Fruit fly (Drosophila melanogaster) whole organism, adult: ENCODE data around the gene CG8907.

ENCODE experiments used
- CG11617 ChIP-seq: fragments of 200-800 bp; sonication (Bioruptor generic); optimal IDR thresholded peaks from 2 replicates; lab custom pipeline; 2017; ENCODE audit warnings: mild to moderate bottlenecking, missing biosample characterization, missing genetic modification reagents, missing genetic modification characterization
- CG12768 ChIP-seq: fragments of 200-800 bp; sonication (Bioruptor generic); optimal IDR thresholded peaks from 2 replicates; lab custom pipeline; 2017; ENCODE audit warnings: missing biosample characterization, missing genetic modification characterization, mild to moderate bottlenecking, moderate library complexity, missing genetic modification reagents
- CG5204 ChIP-seq: fragments of 200-800 bp; sonication (Bioruptor generic); optimal IDR thresholded peaks from 2 replicates; lab custom pipeline; 2016; ENCODE audit warnings: missing biosample characterization, missing genetic modification characterization
- CG7045 ChIP-seq: fragments of 200-800 bp; sonication (Bioruptor generic); optimal IDR thresholded peaks from 2 replicates; lab custom pipeline; 2017; ENCODE audit warnings: missing biosample characterization, mild to moderate bottlenecking, missing genetic modification characterization
- CG7101 ChIP-seq: fragments of 200-800 bp; sonication (Bioruptor generic); optimal IDR thresholded peaks from 2 replicates; lab custom pipeline; 2018; ENCODE audit warnings: missing biosample characterization, mild to moderate bottlenecking, missing genetic modification characterization, moderate library complexity
- Crg-1 ChIP-seq: fragments of 200-800 bp; sonication (Bioruptor generic); optimal IDR thresholded peaks from 2 replicates; lab custom pipeline; 2016; ENCODE audit warnings: missing biosample characterization, missing genetic modification characterization
- Hr96 ChIP-seq: fragments of 200-800 bp; sonication (Bioruptor generic); optimal IDR thresholded peaks from 2 replicates; lab custom pipeline; 2016; ENCODE audit warnings: missing biosample characterization, missing genetic modification characterization
- Mnt ChIP-seq: fragments of 200-800 bp; sonication (Bioruptor generic); optimal IDR thresholded peaks from 2 replicates; lab custom pipeline; 2016; ENCODE audit warnings: missing biosample characterization, mild to moderate bottlenecking, missing genetic modification characterization
- bab1 ChIP-seq: fragments of 200-800 bp; sonication (Bioruptor generic); optimal IDR thresholded peaks from 3 replicates; lab custom pipeline; 2019; ENCODE audit warnings: missing biosample characterization, mild to moderate bottlenecking, missing genetic modification characterization, moderate library complexity
- cic ChIP-seq: fragments of 200-800 bp; sonication (Bioruptor generic); optimal IDR thresholded peaks from 2 replicates; lab custom pipeline; 2017; ENCODE audit warnings: missing biosample characterization, mild to moderate bottlenecking, missing genetic modification characterization, moderate library complexity
- cnc ChIP-seq, 2 experiments: fragments of >200 bp; optimal IDR thresholded peaks; 2 replicates each; lab custom pipeline; 2017
- kay ChIP-seq: fragments of 200-800 bp; sonication (Bioruptor generic); peaks from one replicate; lab custom pipeline; 2016; ENCODE audit warnings: missing biosample characterization, missing genetic modification characterization, borderline replicate concordance
- ovo ChIP-seq: fragments of 200-800 bp; sonication (Bioruptor generic); optimal IDR thresholded peaks from 2 replicates; lab custom pipeline; 2016; ENCODE audit warnings: missing biosample characterization, missing genetic modification characterization
- tj ChIP-seq: fragments of 200-800 bp; sonication (Bioruptor generic); optimal IDR thresholded peaks from 3 replicates; lab custom pipeline; 2017; ENCODE audit warnings: missing biosample characterization, mild to moderate bottlenecking, missing genetic modification characterization, moderate library complexity

DNA sequence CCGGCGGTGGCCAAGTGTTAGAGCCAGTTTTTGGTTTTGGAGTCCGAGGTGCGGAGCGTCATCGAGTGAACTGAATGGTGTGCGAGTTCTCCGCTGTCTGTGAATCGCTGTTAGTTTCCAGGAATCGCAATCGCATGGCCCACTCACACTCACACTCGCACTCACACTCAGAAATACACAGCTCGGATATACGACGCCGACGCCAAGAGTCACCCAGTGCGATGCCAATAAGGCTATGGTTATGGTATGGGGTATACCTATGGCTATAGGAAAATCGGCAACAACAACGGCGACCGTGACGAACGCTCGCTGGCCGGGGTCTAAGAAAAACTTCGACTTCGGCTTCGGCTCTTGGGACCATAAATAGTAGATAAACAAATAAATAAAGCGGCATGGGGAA lies 35.9 kb upstream of the CG8907 start, which contains the start of gene Abd-B:
- TF ChIP-seq Mnt (GFP tag; lab: Kevin White, UChicago) (no peak), cnc (optimal IDR thresholded peaks at IDR 0.05; lab: Kevin White, UChicago) (no peak), CG5204 (GFP tag; lab: Kevin White, UChicago) (no peak), cic (GFP tag; lab: Kevin White, UChicago) (no peak), ovo (GFP tag; lab: Kevin White, UChicago) (no peak), CG7045 (no peak), bab1 (GFP tag; lab: Kevin White, UChicago) (no peak), tj (GFP tag; lab: Kevin White, UChicago) (no peak), kay (GFP tag; lab: Kevin White, UChicago) (no peak), CG11617 (no peak), Hr96 (no peak), CG7101 (tag; lab: Kevin White, UChicago) (no peak), CG12768 (GFP tag; lab: Kevin White, UChicago) (no peak), Crg-1 (GFP tag; lab: Kevin White, UChicago) (no peak)
